Worm (Caenorhabditis elegans) whole organism, L2 larva: ENCODE measurements around the gene srh-146.

Experiments
- Y55F3AM.14 ChIP-seq: fragments of 200-800 bp; sonication (Bioruptor generic); optimal IDR thresholded peaks from 2 replicates; lab custom pipeline; 2018; ENCODE audit warnings: mild to moderate bottlenecking, missing genetic modification characterization, missing compliant biosample characterization
- ZK546.5 ChIP-seq: sonication (generic microtip); optimal IDR thresholded peaks from 2 replicates; lab custom pipeline; 2017; ENCODE audit warnings: missing biosample characterization, missing genetic modification characterization
- ceh-16 ChIP-seq: fragments of 150-350 bp; optimal IDR thresholded peaks from 2 replicates; lab custom pipeline; 2014; ENCODE audit warnings: missing biosample characterization, missing genetic modification characterization
- ceh-82 ChIP-seq: fragments of 150-350 bp; optimal IDR thresholded peaks from 2 replicates; lab custom pipeline; 2014; ENCODE audit warnings: missing biosample characterization, missing genetic modification characterization
- crh-2 ChIP-seq: sonication (generic microtip); optimal IDR thresholded peaks from 2 replicates; lab custom pipeline; 2017; ENCODE audit warnings: missing biosample characterization, missing genetic modification characterization
- egl-27 ChIP-seq: sonication (generic microtip); optimal IDR thresholded peaks from 3 replicates; lab custom pipeline; 2017; ENCODE audit warnings: missing biosample characterization, missing genetic modification reagents, missing genetic modification characterization
- nhr-12 ChIP-seq: fragments of 150-350 bp; optimal IDR thresholded peaks from 2 replicates; lab custom pipeline; 2014; ENCODE audit warnings: missing biosample characterization, missing genetic modification characterization
- nhr-237 ChIP-seq: fragments of 150-350 bp; optimal IDR thresholded peaks from 2 replicates; lab custom pipeline; 2014; ENCODE audit warnings: missing biosample characterization, missing genetic modification characterization
- sem-4 ChIP-seq: fragments of 150-350 bp; optimal IDR thresholded peaks from 2 replicates; lab custom pipeline; 2014; ENCODE audit warnings: missing biosample characterization, missing genetic modification reagents, missing genetic modification characterization
- ztf-1 ChIP-seq: fragments of 200-800 bp; sonication (Bioruptor generic); conservative IDR thresholded peaks from 2 replicates; pipeline ENCODE4 v1.3.6; 2022; ENCODE audit warnings: missing genetic modification characterization, missing compliant biosample characterization
- ztf-11 ChIP-seq: sonication (generic microtip); optimal IDR thresholded peaks from 2 replicates; lab custom pipeline; 2017; ENCODE audit warnings: missing biosample characterization, missing genetic modification characterization
- ztf-4 ChIP-seq: fragments of 150-350 bp; optimal IDR thresholded peaks from 2 replicates; lab custom pipeline; 2014; ENCODE audit warnings: missing biosample characterization, missing genetic modification characterization

srh-146 gene

DNA sequence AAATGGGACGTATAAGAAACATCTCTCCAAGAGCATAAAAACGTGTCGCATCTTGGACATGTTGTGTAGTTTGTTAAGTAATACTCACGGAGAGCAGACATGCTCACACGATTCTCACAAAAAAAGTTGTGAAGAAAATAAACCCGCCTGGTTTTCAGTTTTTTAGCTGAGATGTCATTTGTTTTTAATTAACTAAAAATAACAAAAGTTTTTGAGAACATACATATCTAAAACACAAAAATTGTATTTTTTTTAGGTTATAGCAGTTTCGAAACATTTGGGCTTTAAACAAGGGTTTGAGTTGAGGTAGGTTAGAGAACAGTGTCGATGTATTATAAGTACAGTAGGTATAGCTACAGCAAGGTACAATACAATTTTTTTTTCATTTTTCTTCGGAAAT, 50.7 kb downstream of the srh-146 start, which contains the start of gene srh-88:
TSS of gene srh-88 (minus strand) at position 101 of the 400 bp plus-strand sequence.
- TF ChIP-seq sem-4 (tag; lab: Kevin White, UChicago) = no peak
- no peak for TF ChIP-seq nhr-12 (tag; lab: Kevin White, UChicago)
- TF ChIP-seq egl-27 = no peak
- no peak for TF ChIP-seq nhr-237 (tag; lab: Kevin White, UChicago)
- no peak for TF ChIP-seq ztf-11 (tag; lab: Kevin White, UChicago)
- TF ChIP-seq Y55F3AM.14 (GFP tag; lab: Kevin White, UChicago) = no peak
- no peak for TF ChIP-seq ceh-16 (tag; lab: Kevin White, UChicago)
- TF ChIP-seq ztf-1 (GFP tag; lab: Robert Waterston, UW) = no peak
- TF ChIP-seq crh-2 (tag; lab: Kevin White, UChicago) = no peak
- no peak for TF ChIP-seq ZK546.5
- TF ChIP-seq ceh-82 (tag; lab: Kevin White, UChicago) = no peak
- no peak for TF ChIP-seq ztf-4 (tag; lab: Kevin White, UChicago)
